Worm (Caenorhabditis elegans) whole organism, L4/young adult: ENCODE results near the gene K09C6.3.

Experiments
- W03F9.2 ChIP-seq: fragments of 150-350 bp; optimal IDR thresholded peaks from 2 replicates; lab custom pipeline; 2014; ENCODE audit warnings: missing biosample characterization, missing genetic modification characterization
- dao-5 ChIP-seq: sonication (generic microtip); optimal IDR thresholded peaks from 2 replicates; lab custom pipeline; 2016; ENCODE audit warnings: missing genotype, missing genetic modification characterization, moderate library complexity, missing compliant biosample characterization

ce11 chrV:893437-894018, 41.2 kb downstream of the K09C6.3 start, which contains the start of the genes srlf-23 and srlf-20:
- TF ChIP-seq dao-5 (tag; lab: Kevin White, UChicago): no peak
- no peak for TF ChIP-seq W03F9.2 (tag; lab: Kevin White, UChicago)
